Fruit fly (Drosophila melanogaster) whole organism, prepupa: ENCODE data around the gene EMC4.

Source experiments
- CG1621 ChIP-seq: fragments of 200-800 bp; sonication (Bioruptor generic); optimal IDR thresholded peaks from 3 replicates; lab custom pipeline; 2018; ENCODE audit warnings: missing biosample characterization, mild to moderate bottlenecking, missing genetic modification characterization
- CG6808 ChIP-seq: fragments of 200-800 bp; sonication (Bioruptor generic); optimal IDR thresholded peaks from 3 replicates; lab custom pipeline; 2017; ENCODE audit warnings: missing biosample characterization, missing genetic modification characterization, mild to moderate bottlenecking, moderate library complexity, missing genetic modification reagents
- CG8632 ChIP-seq: fragments of 200-800 bp; sonication (Bioruptor generic); optimal IDR thresholded peaks from 3 replicates; lab custom pipeline; 2016; ENCODE audit warnings: missing biosample characterization, missing genetic modification characterization
- Gug ChIP-seq: fragments of 200-800 bp; sonication (Bioruptor generic); IDR thresholded peaks from 2 replicates; pipeline ENCODE4 v1.3.6; 2022; ENCODE audit warnings: missing biosample characterization, missing genetic modification characterization
- net ChIP-seq: fragments of 200-800 bp; sonication (Bioruptor generic); optimal IDR thresholded peaks from 3 replicates; lab custom pipeline; 2016; ENCODE audit warnings: missing biosample characterization, missing genetic modification characterization

dm6 chr3L:22837651-22838614, 30.1 kb downstream of the EMC4 start:
- no peak for TF ChIP-seq Gug (GFP tag; lab: Robert Waterston, UW)
- no peak for TF ChIP-seq CG8632 (GFP tag; lab: Kevin White, UChicago)
- peak; percentile 1 for TF ChIP-seq CG6808 (GFP tag; lab: Kevin White, UChicago)
- TF ChIP-seq CG1621 (tag; lab: Kevin White, UChicago) = no peak
- peak; percentile 30 for TF ChIP-seq net (GFP tag; lab: Kevin White, UChicago)
